Worm (Caenorhabditis elegans) whole organism, young adult: ENCODE data around the gene Y44A6D.5.

Experiments used
- F10E7.11 ChIP-seq: sonication (generic microtip); optimal IDR thresholded peaks from 2 replicates; lab custom pipeline; 2017; ENCODE audit warnings: mild to moderate bottlenecking, missing genetic modification characterization, moderate library complexity, missing compliant biosample characterization
- F52B5.7 ChIP-seq: sonication (generic microtip); optimal IDR thresholded peaks from 2 replicates; lab custom pipeline; 2016; ENCODE audit warnings: mild to moderate bottlenecking, missing genetic modification characterization, missing compliant biosample characterization
- ccch-3 ChIP-seq: fragments of 200-800 bp; sonication (Bioruptor generic); optimal IDR thresholded peaks from 2 replicates; lab custom pipeline; 2018; ENCODE audit warnings: mild to moderate bottlenecking, missing genetic modification characterization, missing compliant biosample characterization
- cebp-1 ChIP-seq, 2 experiments: fragments of 200-800 bp in 1 of 2; sonication (Bioruptor generic) in 1 of 2; sonication (generic microtip) in 1 of 2; IDR thresholded peaks in 1 of 2; optimal IDR thresholded peaks in 1 of 2; 2 replicates each; pipeline versions ENCODE4 v1.3.6 to Lab custom; 2017 to 2022; ENCODE audit warnings: missing compliant biosample characterization in 2 of 2, missing genetic modification characterization in 2 of 2, mild to moderate bottlenecking in 1 of 2, missing genetic modification reagents in 1 of 2, moderate library complexity in 1 of 2
- ceh-91 ChIP-seq: fragments of 200-800 bp; sonication (Bioruptor generic); IDR thresholded peaks from 2 replicates; pipeline ENCODE4 v1.3.6; 2022; ENCODE audit warnings: missing genetic modification reagents, missing genetic modification characterization, missing compliant biosample characterization
- egl-18 ChIP-seq: fragments of 200-800 bp; sonication (Bioruptor generic); IDR thresholded peaks from 2 replicates; pipeline ENCODE4 v1.3.6; 2022; ENCODE audit warnings: missing genetic modification reagents, missing genetic modification characterization, missing compliant biosample characterization
- mel-28 ChIP-seq: sonication (generic microtip); optimal IDR thresholded peaks from 2 replicates; lab custom pipeline; 2016; ENCODE audit warnings: borderline replicate concordance, mild to moderate bottlenecking, missing genetic modification characterization, missing compliant biosample characterization
- nfya-1 ChIP-seq: sonication (generic microtip); optimal IDR thresholded peaks from 2 replicates; lab custom pipeline; 2017; ENCODE audit warnings: antibody characterized with exemption, missing compliant biosample characterization, missing genetic modification characterization, borderline replicate concordance; ENCODE audit not compliant: insufficient read depth
- nhr-80 ChIP-seq: sonication (generic microtip); optimal IDR thresholded peaks from 2 replicates; lab custom pipeline; 2016; ENCODE audit warnings: missing genetic modification characterization, missing compliant biosample characterization
- rcor-1 ChIP-seq: fragments of 200-800 bp; sonication (Bioruptor generic); IDR thresholded peaks from 2 replicates; pipeline ENCODE4 v1.3.6; 2022; ENCODE audit warnings: missing genetic modification reagents, missing genetic modification characterization, missing compliant biosample characterization
- xnd-1 ChIP-seq: sonication (generic microtip); optimal IDR thresholded peaks from 2 replicates; lab custom pipeline; 2016; ENCODE audit warnings: missing genotype, missing genetic modification reagents, missing genetic modification characterization, missing compliant biosample characterization
- ztf-3 ChIP-seq: fragments of 200-800 bp; sonication (Bioruptor generic); optimal IDR thresholded peaks from 2 replicates; lab custom pipeline; 2018; ENCODE audit warnings: mild to moderate bottlenecking, missing genetic modification characterization, missing compliant biosample characterization

DNA sequence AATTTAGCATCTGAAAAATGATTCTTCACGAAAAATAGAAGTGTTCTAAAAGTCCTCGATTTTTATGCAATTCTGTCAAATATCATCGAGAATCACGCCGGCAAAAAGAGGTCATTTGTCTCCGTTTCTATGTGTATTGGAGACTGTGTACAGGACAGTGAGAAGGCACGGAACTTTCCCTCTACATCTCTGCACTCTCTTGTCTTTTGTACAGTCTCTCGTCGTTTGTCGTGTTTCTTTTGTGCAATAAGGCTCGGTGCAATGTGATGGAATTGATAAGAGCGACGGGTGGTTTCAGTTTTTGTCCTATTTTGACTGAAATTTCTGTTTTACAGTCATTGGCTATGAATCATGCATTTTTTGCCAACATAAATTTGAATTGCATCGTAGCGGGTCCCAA, 29.1 kb upstream of the Y44A6D.5 start:
- TF ChIP-seq ceh-91 (GFP tag; lab: Robert Waterston, UW) (no peak), F10E7.11 (tag; lab: Kevin White, UChicago) (no peak), rcor-1 (GFP tag; lab: Robert Waterston, UW) (no peak), xnd-1 (tag; lab: Kevin White, UChicago) (no peak), mel-28 (tag; lab: Kevin White, UChicago) (no peak), egl-18 (no peak), nfya-1 (no peak), cebp-1 (GFP tag; IDR thresholded peaks at IDR 0.05; lab: Robert Waterston, UW) (no peak), cebp-1 (tag; optimal IDR thresholded peaks at IDR 0.05; lab: Kevin White, UChicago) (peak; percentile 46), ztf-3 (GFP tag; lab: Kevin White, UChicago) (no peak), nhr-80 (tag; lab: Kevin White, UChicago) (peak; percentile 97), ccch-3 (GFP tag; lab: Kevin White, UChicago) (no peak), F52B5.7 (tag; lab: Kevin White, UChicago) (no peak)
